Worm (Caenorhabditis elegans) whole organism, young adult: ENCODE data around the gene Y66D12A.19.

Experiments used
- B0261.1 ChIP-seq: sonication (generic microtip); optimal IDR thresholded peaks from 2 replicates; lab custom pipeline; 2016; ENCODE audit warnings: mild to moderate bottlenecking, missing genetic modification characterization, moderate library complexity, missing compliant biosample characterization
- B0336.3 ChIP-seq: fragments of 200-800 bp; sonication (Bioruptor generic); IDR thresholded peaks from 2 replicates; pipeline ENCODE4 v1.3.6; 2022; ENCODE audit warnings: missing genetic modification characterization, missing compliant biosample characterization
- C17E4.6 ChIP-seq: fragments of 200-800 bp; sonication (Bioruptor generic); IDR thresholded peaks from 2 replicates; pipeline ENCODE4 v1.3.6; 2022; ENCODE audit warnings: missing genetic modification reagents, missing genetic modification characterization, missing compliant biosample characterization
- D2030.7 ChIP-seq: fragments of 200-800 bp; sonication (Bioruptor generic); IDR thresholded peaks from 2 replicates; pipeline ENCODE4 v1.3.6; 2022; ENCODE audit warnings: missing genetic modification reagents, missing genetic modification characterization, missing compliant biosample characterization
- F10E7.11 ChIP-seq: sonication (generic microtip); optimal IDR thresholded peaks from 2 replicates; lab custom pipeline; 2017; ENCODE audit warnings: mild to moderate bottlenecking, missing genetic modification characterization, moderate library complexity, missing compliant biosample characterization
- F33H1.4 ChIP-seq: fragments of 200-800 bp; sonication (Bioruptor generic); IDR thresholded peaks from 2 replicates; pipeline ENCODE4 v1.3.6; 2022; ENCODE audit warnings: missing genetic modification reagents, missing genetic modification characterization, missing compliant biosample characterization
- F39B2.1 ChIP-seq: fragments of 200-800 bp; sonication (Bioruptor generic); IDR thresholded peaks from 2 replicates; pipeline ENCODE4 v1.3.6; 2022; ENCODE audit warnings: missing genetic modification reagents, missing genetic modification characterization, missing compliant biosample characterization
- F57C9.4 ChIP-seq: sonication (generic microtip); optimal IDR thresholded peaks from 2 replicates; lab custom pipeline; 2017; ENCODE audit warnings: mild to moderate bottlenecking, missing genetic modification characterization, missing compliant biosample characterization
- Y67H2A.10 ChIP-seq: fragments of 200-800 bp; sonication (Bioruptor generic); conservative IDR thresholded peaks from 2 replicates; pipeline ENCODE4 v1.3.6; 2022; ENCODE audit warnings: missing genetic modification reagents, missing genetic modification characterization, missing compliant biosample characterization
- Y95B8A.8 ChIP-seq: fragments of 200-800 bp; sonication (Bioruptor generic); IDR thresholded peaks from 2 replicates; pipeline ENCODE4 v1.3.6; 2022; ENCODE audit warnings: missing genetic modification reagents, missing genetic modification characterization, missing compliant biosample characterization
- athp-1 ChIP-seq: sonication (generic microtip); optimal IDR thresholded peaks from 2 replicates; lab custom pipeline; 2017; ENCODE audit warnings: mild to moderate bottlenecking, missing genetic modification characterization, missing compliant biosample characterization
- attf-3 ChIP-seq: fragments of 200-800 bp; sonication (Bioruptor generic); conservative IDR thresholded peaks from 2 replicates; pipeline ENCODE4 v1.3.6; 2022; ENCODE audit warnings: missing genetic modification reagents, missing genetic modification characterization, missing compliant biosample characterization
- cebp-1 ChIP-seq, 2 experiments: fragments of 200-800 bp in 1 of 2; sonication (Bioruptor generic) in 1 of 2; sonication (generic microtip) in 1 of 2; IDR thresholded peaks in 1 of 2; optimal IDR thresholded peaks in 1 of 2; 2 replicates each; pipeline versions ENCODE4 v1.3.6 to Lab custom; 2017 to 2022; ENCODE audit warnings: missing compliant biosample characterization in 2 of 2, missing genetic modification characterization in 2 of 2, mild to moderate bottlenecking in 1 of 2, missing genetic modification reagents in 1 of 2, moderate library complexity in 1 of 2
- cebp-2 ChIP-seq: fragments of 200-800 bp; sonication (Bioruptor generic); IDR thresholded peaks from 2 replicates; pipeline ENCODE4 v1.3.6; 2022; ENCODE audit warnings: missing genetic modification characterization, missing compliant biosample characterization
- ceh-91 ChIP-seq: fragments of 200-800 bp; sonication (Bioruptor generic); IDR thresholded peaks from 2 replicates; pipeline ENCODE4 v1.3.6; 2022; ENCODE audit warnings: missing genetic modification reagents, missing genetic modification characterization, missing compliant biosample characterization
- dpl-1 ChIP-seq: fragments of 150-350 bp; optimal IDR thresholded peaks from 2 replicates; lab custom pipeline; 2014; ENCODE audit warnings: missing biosample characterization, missing genetic modification reagents, missing genetic modification characterization
- efl-1 ChIP-seq: fragments of 150-350 bp; optimal IDR thresholded peaks from 2 replicates; lab custom pipeline; 2014; ENCODE audit warnings: missing biosample characterization, missing genetic modification reagents, missing genetic modification characterization
- egl-18 ChIP-seq: fragments of 200-800 bp; sonication (Bioruptor generic); IDR thresholded peaks from 2 replicates; pipeline ENCODE4 v1.3.6; 2022; ENCODE audit warnings: missing genetic modification reagents, missing genetic modification characterization, missing compliant biosample characterization
- egrh-3 ChIP-seq: fragments of 200-800 bp; sonication (Bioruptor generic); IDR thresholded peaks from 2 replicates; pipeline ENCODE4 v1.3.6; 2022; ENCODE audit warnings: missing genetic modification reagents, missing genetic modification characterization, missing compliant biosample characterization
- ekl-4 ChIP-seq: fragments of 200-800 bp; sonication (Bioruptor generic); IDR thresholded peaks from 2 replicates; pipeline ENCODE4 v1.3.6; 2022; ENCODE audit warnings: missing genetic modification reagents, missing genetic modification characterization, missing compliant biosample characterization
- gei-17 ChIP-seq: fragments of 200-800 bp; sonication (Bioruptor generic); optimal IDR thresholded peaks from 2 replicates; lab custom pipeline; 2018; ENCODE audit warnings: mild to moderate bottlenecking, missing genetic modification characterization, missing compliant biosample characterization
- hrde-1 ChIP-seq: sonication (generic microtip); optimal IDR thresholded peaks from 2 replicates; lab custom pipeline; 2016; ENCODE audit warnings: missing genetic modification characterization, mild to moderate bottlenecking, missing compliant biosample characterization, moderate library complexity, missing genotype, missing genetic modification reagents, borderline replicate concordance
- hsf-1 ChIP-seq: fragments of 200-800 bp; sonication (Bioruptor generic); IDR thresholded peaks from 2 replicates; pipeline ENCODE4 v1.3.6; 2022; ENCODE audit warnings: missing genetic modification reagents, missing genetic modification characterization, missing compliant biosample characterization
- lag-1 ChIP-seq: fragments of 200-800 bp; sonication (Bioruptor generic); IDR thresholded peaks from 2 replicates; pipeline ENCODE4 v1.3.6; 2022; ENCODE audit warnings: missing genetic modification reagents, missing genetic modification characterization, missing compliant biosample characterization
- lin-35 ChIP-seq, 3 experiments: fragments of 150-350 bp in 2 of 3; sonication (generic microtip) in 1 of 3; optimal IDR thresholded peaks; 2 replicates each; lab custom pipeline; 2014 to 2018; ENCODE audit warnings: missing biosample characterization in 3 of 3, missing genetic modification characterization in 3 of 3, missing genetic modification reagents in 3 of 3
- lin-54 ChIP-seq: fragments of 200-800 bp; sonication (Bioruptor generic); optimal IDR thresholded peaks from 2 replicates; lab custom pipeline; 2018; ENCODE audit warnings: mild to moderate bottlenecking, missing genetic modification characterization, missing compliant biosample characterization
- lir-1 ChIP-seq: fragments of 200-800 bp; sonication (Bioruptor generic); conservative IDR thresholded peaks from 2 replicates; pipeline ENCODE4 v1.3.6; 2022; ENCODE audit warnings: missing genetic modification reagents, missing genetic modification characterization, missing compliant biosample characterization
- lsl-1 ChIP-seq: fragments of 200-800 bp; sonication (Bioruptor generic); optimal IDR thresholded peaks from 2 replicates; lab custom pipeline; 2018; ENCODE audit warnings: mild to moderate bottlenecking, missing genetic modification characterization, moderate library complexity, missing compliant biosample characterization
- madf-6 ChIP-seq: fragments of 200-800 bp; sonication (Bioruptor generic); IDR thresholded peaks from 2 replicates; pipeline ENCODE4 v1.3.6; 2022; ENCODE audit warnings: missing genetic modification reagents, missing genetic modification characterization, missing compliant biosample characterization
- madf-8 ChIP-seq: fragments of 200-800 bp; sonication (Bioruptor generic); conservative IDR thresholded peaks from 2 replicates; pipeline ENCODE4 v1.3.6; 2022; ENCODE audit warnings: missing genetic modification reagents, missing genetic modification characterization, missing compliant biosample characterization
- nfya-1 ChIP-seq: sonication (generic microtip); optimal IDR thresholded peaks from 2 replicates; lab custom pipeline; 2017; ENCODE audit warnings: antibody characterized with exemption, missing compliant biosample characterization, missing genetic modification characterization, borderline replicate concordance; ENCODE audit not compliant: insufficient read depth
- nfyb-1 ChIP-seq: fragments of 200-800 bp; sonication (Bioruptor generic); IDR thresholded peaks from 2 replicates; pipeline ENCODE4 v1.3.6; 2022; ENCODE audit warnings: missing genetic modification reagents, missing genetic modification characterization, missing compliant biosample characterization
- pbrm-1 ChIP-seq: fragments of 200-800 bp; sonication (Bioruptor generic); IDR thresholded peaks from 2 replicates; pipeline ENCODE4 v1.3.6; 2022; ENCODE audit warnings: missing genetic modification reagents, missing genetic modification characterization, missing compliant biosample characterization
- sdz-38 ChIP-seq: sonication (generic microtip); optimal IDR thresholded peaks from 2 replicates; lab custom pipeline; 2016; ENCODE audit warnings: missing genotype, missing genetic modification characterization, missing compliant biosample characterization
- snpc-3.4 ChIP-seq: sonication (generic microtip); optimal IDR thresholded peaks from 2 replicates; lab custom pipeline; 2017; ENCODE audit warnings: missing genetic modification characterization, mild to moderate bottlenecking, missing compliant biosample characterization, antibody characterized with exemption, moderate library complexity, missing genotype, missing genetic modification reagents
- tbp1 ChIP-seq: fragments of 200-800 bp; sonication (Bioruptor generic); optimal IDR thresholded peaks from 2 replicates; lab custom pipeline; 2018; ENCODE audit warnings: mild to moderate bottlenecking, missing genetic modification characterization, missing compliant biosample characterization
- tlf-1 ChIP-seq: fragments of 200-800 bp; sonication (Bioruptor generic); optimal IDR thresholded peaks from 2 replicates; lab custom pipeline; 2018; ENCODE audit warnings: mild to moderate bottlenecking, missing genetic modification characterization, missing compliant biosample characterization
- unc-130 ChIP-seq: sonication (generic microtip); optimal IDR thresholded peaks from 2 replicates; lab custom pipeline; 2016; ENCODE audit warnings: missing genetic modification reagents, missing genetic modification characterization, missing compliant biosample characterization
- xnd-1 ChIP-seq: sonication (generic microtip); optimal IDR thresholded peaks from 2 replicates; lab custom pipeline; 2016; ENCODE audit warnings: missing genotype, missing genetic modification reagents, missing genetic modification characterization, missing compliant biosample characterization
- zfh-2 ChIP-seq: fragments of 200-800 bp; sonication (Bioruptor generic); conservative IDR thresholded peaks from 2 replicates; pipeline ENCODE4 v1.3.6; 2022; ENCODE audit warnings: missing genetic modification reagents, missing genetic modification characterization, missing compliant biosample characterization
- ztf-26 ChIP-seq: sonication (generic microtip); optimal IDR thresholded peaks from 2 replicates; lab custom pipeline; 2017; ENCODE audit warnings: missing genetic modification characterization, missing compliant biosample characterization
- ztf-3 ChIP-seq: fragments of 200-800 bp; sonication (Bioruptor generic); optimal IDR thresholded peaks from 2 replicates; lab custom pipeline; 2018; ENCODE audit warnings: mild to moderate bottlenecking, missing genetic modification characterization, missing compliant biosample characterization
- ztf-6 ChIP-seq: fragments of 200-800 bp; sonication (Bioruptor generic); IDR thresholded peaks from 2 replicates; pipeline ENCODE4 v1.3.6; 2022; ENCODE audit warnings: missing genetic modification reagents, missing genetic modification characterization, missing compliant biosample characterization

Gene Y66D12A.19

DNA sequence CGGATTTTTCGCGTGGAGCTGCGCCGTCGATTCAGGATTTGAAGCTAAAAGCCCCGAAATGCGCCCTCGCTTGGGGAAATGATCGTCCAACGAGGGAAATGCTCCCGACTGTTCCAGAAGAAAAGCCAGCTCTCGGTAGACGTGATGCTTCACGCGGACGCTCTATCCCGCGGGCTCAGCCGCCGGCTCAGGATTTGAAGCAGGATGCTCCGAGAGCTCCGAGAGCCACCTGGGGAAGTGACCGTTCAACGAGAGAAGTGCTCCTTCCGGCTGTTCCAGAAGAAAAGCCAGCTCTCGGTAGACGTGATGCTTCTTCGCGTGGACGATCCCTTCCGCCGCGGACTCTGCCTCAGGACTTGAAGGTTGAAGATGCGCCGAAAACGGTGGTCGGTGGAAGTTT, 1.9 kb downstream of the Y66D12A.19 start:
- TF ChIP-seq egl-18 (GFP tag; lab: Robert Waterston, UW) (no peak), hrde-1 (tag; lab: Kevin White, UChicago) (no peak), ekl-4 (GFP tag; lab: Robert Waterston, UW) (no peak), ztf-3 (GFP tag; lab: Kevin White, UChicago) (no peak), dpl-1 (GFP tag; lab: Kevin White, UChicago) (no peak), C17E4.6 (no peak), lin-35 (GFP tag; optimal IDR thresholded peaks at IDR 0.05; lab: Kevin White, UChicago) (no peak), zfh-2 (GFP tag; lab: Robert Waterston, UW) (peak; percentile 78), egrh-3 (GFP tag; lab: Robert Waterston, UW) (peak; percentile 75; the same call in 1 of the 2 replicates)

DNA sequence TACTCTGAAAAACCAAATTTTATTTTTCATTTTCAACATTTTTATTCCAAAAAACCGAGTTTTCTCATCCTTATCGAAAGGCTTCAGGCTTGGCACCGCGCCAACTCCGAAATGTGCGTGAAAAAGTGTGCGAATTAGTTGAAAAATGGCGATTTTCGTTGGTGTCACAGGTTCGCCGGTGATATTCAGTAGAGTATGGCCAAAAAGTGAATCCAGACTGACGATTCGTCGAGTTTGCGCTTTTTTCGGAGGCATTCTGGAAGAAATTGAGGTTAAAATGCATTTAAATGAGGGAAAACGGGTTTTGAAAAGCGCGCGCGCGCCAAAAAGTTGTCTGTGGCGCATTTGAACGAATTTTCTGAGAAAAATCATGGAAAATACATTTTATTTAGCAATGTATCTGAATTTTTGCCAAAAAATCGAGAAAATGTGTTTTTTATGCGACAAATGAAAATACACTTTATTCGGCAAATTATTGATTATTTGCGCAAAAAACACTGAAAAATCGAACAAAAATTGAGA, 14.7 kb downstream of the Y66D12A.19 start, which contains the start of the genes Y66D12A.16 and such-1:
Gene Y66D12A.16 (plus strand): TSS at position 51 of the 522 bp plus-strand sequence.
Gene such-1 (minus strand): TSS at position 256 of the 522 bp plus-strand sequence.
- TF ChIP-seq hsf-1 (GFP tag; lab: Robert Waterston, UW) (peak; percentile 67; the same call in 1 of the 2 replicates), F33H1.4 (GFP tag; lab: Robert Waterston, UW) (peak; percentile 31), pbrm-1 (GFP tag; lab: Robert Waterston, UW) (no peak), ztf-26 (tag; lab: Kevin White, UChicago) (no peak), tbp1 (GFP tag; lab: Kevin White, UChicago) (no peak), B0336.3 (GFP tag; lab: Robert Waterston, UW) (no peak), madf-6 (GFP tag; lab: Robert Waterston, UW) (peak; percentile 86), ceh-91 (GFP tag; lab: Robert Waterston, UW) (peak; percentile 39; the same call in 1 of the 2 replicates), sdz-38 (tag; lab: Kevin White, UChicago) (no peak), madf-8 (peak; percentile 73), gei-17 (GFP tag; lab: Kevin White, UChicago) (no peak), unc-130 (GFP tag; lab: Kevin White, UChicago) (no peak), D2030.7 (GFP tag; lab: Robert Waterston, UW) (peak; percentile 12; the same call in 1 of the 2 replicates), efl-1 (GFP tag; lab: Kevin White, UChicago) (peak; percentile 74), lir-1 (GFP tag; lab: Robert Waterston, UW) (no peak), dpl-1 (GFP tag; lab: Kevin White, UChicago) (peak; percentile 48)

DNA sequence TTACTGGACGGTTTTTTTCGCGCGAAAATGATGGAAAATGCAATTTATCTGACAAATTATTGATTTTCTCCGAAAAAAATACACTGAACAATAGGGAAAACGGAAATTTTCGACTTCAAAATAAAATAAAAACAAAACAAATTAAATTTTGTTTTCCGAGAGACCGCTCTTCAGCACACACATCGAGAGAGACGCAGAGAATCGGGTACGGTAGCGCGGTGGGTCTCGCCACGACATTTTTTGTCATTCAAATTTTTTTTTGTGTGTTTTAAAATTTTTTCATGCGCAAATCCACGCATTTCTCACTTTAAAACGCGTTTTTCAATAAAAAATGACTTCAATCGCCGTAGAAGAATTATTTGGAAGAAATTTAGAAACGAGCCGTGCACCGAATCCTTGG, 15.2 kb downstream of the Y66D12A.19 start:
- TF ChIP-seq lag-1: no peak
- TF ChIP-seq nfyb-1 (GFP tag; lab: Robert Waterston, UW): no peak; the same call in 1 of the 2 replicates
- no peak for TF ChIP-seq ztf-6 (GFP tag; lab: Robert Waterston, UW)
- peak; percentile 83 for TF ChIP-seq xnd-1 (tag; lab: Kevin White, UChicago)
- TF ChIP-seq Y95B8A.8 (GFP tag; lab: Robert Waterston, UW): 0 out of 2 replicates have a peak, but pooled peaks have one; percentile 41
- peak; percentile 31 for TF ChIP-seq tlf-1 (GFP tag; lab: Kevin White, UChicago)
- TF ChIP-seq F39B2.1 (GFP tag; lab: Robert Waterston, UW): no peak
- no peak for TF ChIP-seq F10E7.11 (tag; lab: Kevin White, UChicago)
- TF ChIP-seq F57C9.4: no peak
- TF ChIP-seq lin-54 (GFP tag; lab: Kevin White, UChicago): peak; percentile 85
- TF ChIP-seq B0261.1 (tag; lab: Kevin White, UChicago): no peak
- peak; percentile 96 for TF ChIP-seq lsl-1 (GFP tag; lab: Kevin White, UChicago)
- no peak for TF ChIP-seq sdz-38 (tag; lab: Kevin White, UChicago)
- TF ChIP-seq athp-1 (tag; lab: Kevin White, UChicago): no peak
- TF ChIP-seq madf-8: peak; percentile 83
- TF ChIP-seq cebp-1 (GFP tag; IDR thresholded peaks at IDR 0.05; lab: Robert Waterston, UW): no peak
- no peak for TF ChIP-seq cebp-1 (tag; optimal IDR thresholded peaks at IDR 0.05; lab: Kevin White, UChicago)
- no peak for TF ChIP-seq attf-3 (GFP tag; lab: Robert Waterston, UW)
- TF ChIP-seq cebp-2 (GFP tag; lab: Robert Waterston, UW): no peak
- TF ChIP-seq Y67H2A.10 (GFP tag; lab: Robert Waterston, UW): no peak
- no peak for TF ChIP-seq nfya-1 (tag; lab: Kevin White, UChicago)
- peak; percentile 31 for TF ChIP-seq snpc-3.4
- 0 out of 2 replicates have a peak, but pooled peaks have one; percentile 54 for TF ChIP-seq hsf-1 (GFP tag; lab: Robert Waterston, UW)
- no peak for TF ChIP-seq gei-17 (GFP tag; lab: Kevin White, UChicago)
- no peak for TF ChIP-seq lin-35 (GFP tag; optimal IDR thresholded peaks at IDR 0.05; lab: Kevin White, UChicago)
